Fruit fly (Drosophila melanogaster) whole organism, adult: ENCODE measurements around the gene CG15543.

ENCODE experiments used
- CG1620 ChIP-seq: fragments of 200-800 bp; sonication (Bioruptor generic); optimal IDR thresholded peaks from 2 replicates; lab custom pipeline; 2016; ENCODE audit warnings: missing biosample characterization, missing genetic modification characterization
- CG7045 ChIP-seq: fragments of 200-800 bp; sonication (Bioruptor generic); optimal IDR thresholded peaks from 2 replicates; lab custom pipeline; 2017; ENCODE audit warnings: missing biosample characterization, mild to moderate bottlenecking, missing genetic modification characterization
- cic ChIP-seq: fragments of 200-800 bp; sonication (Bioruptor generic); optimal IDR thresholded peaks from 2 replicates; lab custom pipeline; 2017; ENCODE audit warnings: missing biosample characterization, mild to moderate bottlenecking, missing genetic modification characterization, moderate library complexity
- tj ChIP-seq: fragments of 200-800 bp; sonication (Bioruptor generic); optimal IDR thresholded peaks from 3 replicates; lab custom pipeline; 2017; ENCODE audit warnings: missing biosample characterization, mild to moderate bottlenecking, missing genetic modification characterization, moderate library complexity
- toe ChIP-seq: fragments of 200-800 bp; sonication (Bioruptor generic); optimal IDR thresholded peaks from 2 replicates; lab custom pipeline; 2016; ENCODE audit warnings: missing biosample characterization, missing genetic modification characterization

dm6 chr3R:30731065-30731464, 11.6 kb upstream of the CG15543 start, which contains the start of gene CG11313:
- TF ChIP-seq CG7045 (GFP tag; lab: Kevin White, UChicago), result no peak
- TF ChIP-seq CG1620 (GFP tag; lab: Kevin White, UChicago), result no peak
- TF ChIP-seq cic (GFP tag; lab: Kevin White, UChicago), result no peak
- TF ChIP-seq tj (GFP tag; lab: Kevin White, UChicago), result no peak
- no peak for TF ChIP-seq toe (GFP tag; lab: Kevin White, UChicago)
